Worm (Caenorhabditis elegans) whole organism, mixed stage, embryonic: ENCODE measurements around the gene B0410.1.

Experiments
- M03D4.4 ChIP-seq: sonication (generic microtip); optimal IDR thresholded peaks from 2 replicates; lab custom pipeline; 2017; ENCODE audit warnings: mild to moderate bottlenecking, missing genetic modification characterization, missing compliant biosample characterization
- bed-3 ChIP-seq: fragments of 200-800 bp; sonication (Bioruptor generic); optimal IDR thresholded peaks from 3 replicates; lab custom pipeline; 2018; ENCODE audit warnings: mild to moderate bottlenecking, missing genetic modification characterization, moderate library complexity, missing compliant biosample characterization
- blmp-1 ChIP-seq: fragments of 150-350 bp; optimal IDR thresholded peaks from 2 replicates; lab custom pipeline; 2014; ENCODE audit warnings: missing biosample characterization, missing genetic modification characterization
- ceh-39 ChIP-seq: fragments of 150-350 bp; optimal IDR thresholded peaks from 2 replicates; lab custom pipeline; 2014; ENCODE audit warnings: missing biosample characterization, missing genetic modification characterization
- ceh-43 ChIP-seq: fragments of 200-800 bp; sonication (Bioruptor generic); optimal IDR thresholded peaks from 2 replicates; lab custom pipeline; 2018; ENCODE audit warnings: mild to moderate bottlenecking, missing genetic modification characterization, moderate library complexity, missing compliant biosample characterization
- ceh-83 ChIP-seq: fragments of 200-800 bp; sonication (Bioruptor generic); optimal IDR thresholded peaks from 2 replicates; lab custom pipeline; 2018; ENCODE audit warnings: mild to moderate bottlenecking, missing genetic modification characterization, missing compliant biosample characterization
- ces-1 ChIP-seq: fragments of 150-350 bp; optimal IDR thresholded peaks from 2 replicates; lab custom pipeline; 2014; ENCODE audit warnings: missing biosample characterization, missing genetic modification reagents, missing genetic modification characterization
- cnd-1 ChIP-seq: fragments of 200-800 bp; sonication (Bioruptor generic); optimal IDR thresholded peaks from 2 replicates; lab custom pipeline; 2018; ENCODE audit warnings: mild to moderate bottlenecking, missing genetic modification characterization, missing compliant biosample characterization
- drap-1 ChIP-seq: fragments of 200-800 bp; sonication (Bioruptor generic); optimal IDR thresholded peaks from 3 replicates; lab custom pipeline; 2018; ENCODE audit warnings: mild to moderate bottlenecking, missing genetic modification characterization, missing compliant biosample characterization
- elt-1 ChIP-seq: sonication (generic microtip); optimal IDR thresholded peaks from 2 replicates; lab custom pipeline; 2017; ENCODE audit warnings: missing genetic modification characterization, mild to moderate bottlenecking, missing compliant biosample characterization, antibody characterized with exemption, moderate library complexity, borderline replicate concordance; ENCODE audit not compliant: insufficient read depth
- elt-3 ChIP-seq: fragments of 150-350 bp; optimal IDR thresholded peaks from 2 replicates; lab custom pipeline; 2014; ENCODE audit warnings: missing biosample characterization, missing genetic modification characterization
- flh-1 ChIP-seq: fragments of 200-800 bp; sonication (Bioruptor generic); optimal IDR thresholded peaks from 2 replicates; lab custom pipeline; 2018; ENCODE audit warnings: mild to moderate bottlenecking, missing genetic modification characterization, moderate library complexity, missing compliant biosample characterization
- ham-2 ChIP-seq: fragments of 200-800 bp; sonication (Bioruptor generic); optimal IDR thresholded peaks from 2 replicates; lab custom pipeline; 2018; ENCODE audit warnings: mild to moderate bottlenecking, missing genetic modification characterization, missing compliant biosample characterization
- hlh-1 ChIP-seq: fragments of 150-350 bp; optimal IDR thresholded peaks from 2 replicates; lab custom pipeline; 2014; ENCODE audit warnings: missing biosample characterization, missing genetic modification reagents, missing genetic modification characterization
- lin-13 ChIP-seq: fragments of 150-350 bp; optimal IDR thresholded peaks from 2 replicates; lab custom pipeline; 2014; ENCODE audit warnings: missing biosample characterization, missing genetic modification characterization
- lin-32 ChIP-seq: fragments of 200-800 bp; sonication (Bioruptor generic); optimal IDR thresholded peaks from 2 replicates; lab custom pipeline; 2018; ENCODE audit warnings: mild to moderate bottlenecking, missing genetic modification characterization, missing compliant biosample characterization
- lsy-2 ChIP-seq: fragments of 150-350 bp; optimal IDR thresholded peaks from 2 replicates; lab custom pipeline; 2014; ENCODE audit warnings: missing biosample characterization, missing genetic modification characterization
- mab-5 ChIP-seq: fragments of 150-350 bp; optimal IDR thresholded peaks from 2 replicates; lab custom pipeline; 2014; ENCODE audit warnings: missing biosample characterization, missing genetic modification characterization
- mep-1 ChIP-seq: fragments of 150-350 bp; optimal IDR thresholded peaks from 2 replicates; lab custom pipeline; 2017; ENCODE audit warnings: missing biosample characterization, missing genetic modification reagents, missing genetic modification characterization, inconsistent platforms
- mls-2 ChIP-seq: sonication (generic microtip); optimal IDR thresholded peaks from 2 replicates; lab custom pipeline; 2016; ENCODE audit warnings: mild to moderate bottlenecking, missing genetic modification characterization, moderate library complexity, missing compliant biosample characterization
- nhr-12 ChIP-seq: fragments of 150-350 bp; optimal IDR thresholded peaks from 2 replicates; lab custom pipeline; 2014; ENCODE audit warnings: missing biosample characterization, missing genetic modification characterization
- nhr-2 ChIP-seq: fragments of 150-350 bp; optimal IDR thresholded peaks from 2 replicates; lab custom pipeline; 2014; ENCODE audit warnings: missing biosample characterization, missing genetic modification characterization
- nhr-237 ChIP-seq: fragments of 150-350 bp; optimal IDR thresholded peaks from 2 replicates; lab custom pipeline; 2014; ENCODE audit warnings: missing biosample characterization, missing genetic modification characterization
- nhr-28 ChIP-seq: fragments of 150-350 bp; optimal IDR thresholded peaks from 2 replicates; lab custom pipeline; 2014; ENCODE audit warnings: missing biosample characterization, missing genetic modification characterization
- nhr-76 ChIP-seq: sonication (generic microtip); optimal IDR thresholded peaks from 2 replicates; lab custom pipeline; 2017; ENCODE audit warnings: missing biosample characterization, missing genetic modification characterization
- pha-4 ChIP-seq: fragments of 150-350 bp; optimal IDR thresholded peaks from 2 replicates; lab custom pipeline; 2018; ENCODE audit warnings: missing biosample characterization, missing genetic modification reagents, missing genetic modification characterization
- sem-2 ChIP-seq: fragments of 200-800 bp; sonication (Bioruptor generic); optimal IDR thresholded peaks from 2 replicates; lab custom pipeline; 2018; ENCODE audit warnings: mild to moderate bottlenecking, missing genetic modification characterization, missing compliant biosample characterization
- snpc-4 ChIP-seq: fragments of 150-350 bp; optimal IDR thresholded peaks from 2 replicates; lab custom pipeline; 2014; ENCODE audit warnings: missing biosample characterization, missing genetic modification characterization
- sptf-1 ChIP-seq: sonication (generic microtip); optimal IDR thresholded peaks from 2 replicates; lab custom pipeline; 2017; ENCODE audit warnings: mild to moderate bottlenecking, missing genetic modification characterization, moderate library complexity, missing compliant biosample characterization
- tbx-8 ChIP-seq: fragments of 200-800 bp; sonication (Bioruptor generic); optimal IDR thresholded peaks from 2 replicates; lab custom pipeline; 2018; ENCODE audit warnings: mild to moderate bottlenecking, missing genetic modification characterization, moderate library complexity, missing compliant biosample characterization
- unc-120 ChIP-seq: sonication (generic microtip); optimal IDR thresholded peaks from 2 replicates; lab custom pipeline; 2017; ENCODE audit warnings: missing genetic modification characterization, missing compliant biosample characterization; ENCODE audit not compliant: poor library complexity, severe bottlenecking
- unc-39 ChIP-seq: fragments of 150-350 bp; optimal IDR thresholded peaks from 2 replicates; lab custom pipeline; 2014; ENCODE audit warnings: missing biosample characterization, missing genetic modification characterization
- unc-62 ChIP-seq: fragments of 150-350 bp; optimal IDR thresholded peaks from 2 replicates; lab custom pipeline; 2014; ENCODE audit warnings: missing biosample characterization, missing genetic modification reagents, missing genetic modification characterization
- zip-8 ChIP-seq: fragments of 150-350 bp; optimal IDR thresholded peaks from 2 replicates; lab custom pipeline; 2014; ENCODE audit warnings: missing biosample characterization, missing genetic modification characterization
- ztf-11 ChIP-seq: fragments of 150-350 bp; optimal IDR thresholded peaks from 2 replicates; lab custom pipeline; 2014; ENCODE audit warnings: missing biosample characterization, missing genetic modification characterization

B0410.1 gene

ce11 chrX:2909227-2909626 is 14.9 kb downstream of the B0410.1 start, which contains the start of gene nmy-1:
Gene nmy-1, plus strand, starts transcription at chrX:2909527.
- TF ChIP-seq blmp-1 (tag; lab: Kevin White, UChicago): no peak
- no peak for TF ChIP-seq elt-3
- TF ChIP-seq, all 35 proteins: peak for 0

- TF ChIP-seq ceh-43 (GFP tag; lab: Kevin White, UChicago) (no peak), unc-62 (no peak), ceh-39 (tag; lab: Kevin White, UChicago) (no peak), M03D4.4 (tag; lab: Kevin White, UChicago) (no peak), lin-13 (tag; lab: Kevin White, UChicago) (no peak), elt-3 (no peak), sem-2 (GFP tag; lab: Kevin White, UChicago) (no peak), lsy-2 (tag; lab: Kevin White, UChicago) (no peak), lin-32 (GFP tag; lab: Kevin White, UChicago) (no peak), ceh-83 (GFP tag; lab: Kevin White, UChicago) (no peak), nhr-76 (tag; lab: Kevin White, UChicago) (no peak), nhr-28 (no peak), unc-39 (no peak), snpc-4 (no peak), sptf-1 (no peak), zip-8 (tag; lab: Kevin White, UChicago) (no peak)
Measured at ce11 chrX:2912689-2913088, 18.3 kb downstream of the B0410.1 start.

- TF ChIP-seq zip-8 (tag; lab: Kevin White, UChicago) (peak; percentile 15), unc-39 (no peak), cnd-1 (no peak), elt-1 (tag; lab: Kevin White, UChicago) (peak; percentile 74)
- TF ChIP-seq, all 35 proteins: peak for 2
Measured at ce11 chrX:2919488-2919887, 25.1 kb downstream of the B0410.1 start.

ce11 chrX:2920456-2920855 is 26.1 kb downstream of the B0410.1 start:
- TF ChIP-seq nhr-2 (tag; lab: Kevin White, UChicago) (peak; percentile 68), lsy-2 (tag; lab: Kevin White, UChicago) (no peak), hlh-1 (tag; lab: Kevin White, UChicago) (peak; percentile 50), ceh-43 (GFP tag; lab: Kevin White, UChicago) (peak; percentile 32), lin-13 (tag; lab: Kevin White, UChicago) (no peak), cnd-1 (no peak), nhr-237 (tag; lab: Kevin White, UChicago) (no peak), elt-3 (no peak), elt-1 (tag; lab: Kevin White, UChicago) (no peak), ceh-83 (GFP tag; lab: Kevin White, UChicago) (no peak), mab-5 (tag; lab: Kevin White, UChicago) (no peak), ham-2 (GFP tag; lab: Kevin White, UChicago) (no peak), unc-62 (peak; percentile 95), unc-39 (no peak), nhr-28 (no peak), drap-1 (GFP tag; lab: Kevin White, UChicago) (no peak), sptf-1 (no peak), mep-1 (tag; lab: Kevin White, UChicago) (no peak), bed-3 (GFP tag; lab: Kevin White, UChicago) (no peak), ceh-39 (tag; lab: Kevin White, UChicago) (no peak), pha-4 (tag; lab: Kevin White, UChicago) (no peak), blmp-1 (tag; lab: Kevin White, UChicago) (no peak), unc-120 (tag; lab: Kevin White, UChicago) (no peak), ztf-11 (tag; lab: Kevin White, UChicago) (no peak), mls-2 (peak; percentile 53), nhr-12 (tag; lab: Kevin White, UChicago) (no peak), tbx-8 (GFP tag; lab: Kevin White, UChicago) (no peak), nhr-76 (tag; lab: Kevin White, UChicago) (no peak), M03D4.4 (tag; lab: Kevin White, UChicago) (no peak), flh-1 (GFP tag; lab: Kevin White, UChicago) (no peak), ces-1 (GFP tag; lab: Kevin White, UChicago) (peak; percentile 89), sem-2 (GFP tag; lab: Kevin White, UChicago) (no peak), snpc-4 (no peak), lin-32 (GFP tag; lab: Kevin White, UChicago) (no peak), zip-8 (tag; lab: Kevin White, UChicago) (peak; percentile 37)
- TF ChIP-seq, all 35 proteins: peak for 7
